Worm (Caenorhabditis elegans) whole organism, L2 larva: ENCODE measurements around the gene C47E12.3.

ENCODE experiments used
- aly-2 ChIP-seq: fragments of 150-350 bp; optimal IDR thresholded peaks from 2 replicates; lab custom pipeline; 2014; ENCODE audit warnings: missing biosample characterization, missing genetic modification characterization
- ama-1 ChIP-seq: fragments of 150-350 bp; optimal IDR thresholded peaks from 2 replicates; lab custom pipeline; 2018; ENCODE audit warnings: inconsistent platforms
- lsy-2 ChIP-seq, 2 experiments: fragments of 150-350 bp in 1 of 2; sonication (generic microtip) in 1 of 2; optimal IDR thresholded peaks; 2 replicates each; lab custom pipeline; 2014 to 2017; ENCODE audit warnings: missing biosample characterization in 2 of 2, missing genetic modification characterization in 2 of 2
- nhr-237 ChIP-seq: fragments of 150-350 bp; optimal IDR thresholded peaks from 2 replicates; lab custom pipeline; 2014; ENCODE audit warnings: missing biosample characterization, missing genetic modification characterization
- nhr-25 ChIP-seq: fragments of 150-350 bp; sonication (generic microtip); optimal IDR thresholded peaks from 3 replicates; lab custom pipeline; 2014; ENCODE audit warnings: missing biosample characterization, missing genetic modification characterization
- nhr-6 ChIP-seq: fragments of 150-350 bp; optimal IDR thresholded peaks from 2 replicates; lab custom pipeline; 2014; ENCODE audit warnings: missing biosample characterization, missing genetic modification characterization
- nhr-77 ChIP-seq: fragments of 150-350 bp; optimal IDR thresholded peaks from 2 replicates; lab custom pipeline; 2014; ENCODE audit warnings: missing biosample characterization, missing genetic modification characterization
- skn-1 ChIP-seq: sonication (generic microtip); optimal IDR thresholded peaks from 2 replicates; lab custom pipeline; 2017; ENCODE audit warnings: missing biosample characterization, missing genetic modification characterization
- snpc-4 ChIP-seq: fragments of 150-350 bp; optimal IDR thresholded peaks from 2 replicates; lab custom pipeline; 2014; ENCODE audit warnings: missing biosample characterization, missing genetic modification characterization
- unc-55 ChIP-seq: fragments of 150-350 bp; sonication (generic microtip); optimal IDR thresholded peaks from 3 replicates; lab custom pipeline; 2014; ENCODE audit warnings: missing biosample characterization, missing genetic modification reagents, missing genetic modification characterization

DNA sequence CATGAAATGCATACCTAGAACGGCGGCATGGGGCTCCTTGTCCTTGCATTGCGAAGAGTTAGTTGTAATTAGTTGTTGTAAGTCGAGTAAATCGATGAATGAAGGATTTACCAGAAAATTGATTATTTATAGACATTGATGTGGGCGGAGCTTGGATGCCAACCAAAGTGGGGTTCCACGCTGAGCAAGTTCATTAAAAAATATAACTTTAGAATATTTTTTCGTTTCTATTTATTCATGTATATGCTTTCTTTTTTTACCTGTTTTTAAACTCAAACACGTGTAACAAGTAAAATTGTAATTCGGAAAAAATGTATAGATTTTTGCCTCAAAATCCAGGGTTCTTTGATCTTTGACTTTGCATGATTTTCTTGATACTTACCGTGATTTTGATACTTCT is 25.9 kb upstream of the C47E12.3 start, which contains the start of gene gipc-2:
- TF ChIP-seq nhr-77 (tag; lab: Kevin White, UChicago) (no peak), aly-2 (tag; lab: Kevin White, UChicago) (no peak), snpc-4 (tag; lab: Kevin White, UChicago) (no peak), nhr-25 (tag; lab: Kevin White, UChicago) (no peak), unc-55 (GFP tag; lab: Kevin White, UChicago) (no peak), skn-1 (no peak), nhr-237 (tag; lab: Kevin White, UChicago) (no peak), lsy-2 (tag; optimal IDR thresholded peaks at IDR 0.05; lab: Kevin White, UChicago) (no peak), nhr-6 (no peak), ama-1 (lab: Kevin White, UChicago) (no peak)
